Worm (Caenorhabditis elegans) whole organism, midembryonic: ENCODE measurements around the gene F54E2.2.

Experiments used
- T22C8.4 ChIP-seq: fragments of 200-800 bp; sonication (Bioruptor generic); IDR thresholded peaks from 2 replicates; pipeline ENCODE4 v1.3.6; 2022; ENCODE audit warnings: missing genetic modification characterization, missing compliant biosample characterization
- cog-1 ChIP-seq: sonication (generic microtip); optimal IDR thresholded peaks from 2 replicates; lab custom pipeline; 2016; ENCODE audit warnings: missing genetic modification characterization, missing compliant biosample characterization
- flt-1 ChIP-seq: fragments of 200-800 bp; sonication (Bioruptor generic); IDR thresholded peaks from 2 replicates; pipeline ENCODE4 v1.3.6; 2022; ENCODE audit warnings: missing genetic modification characterization, missing compliant biosample characterization

DNA sequence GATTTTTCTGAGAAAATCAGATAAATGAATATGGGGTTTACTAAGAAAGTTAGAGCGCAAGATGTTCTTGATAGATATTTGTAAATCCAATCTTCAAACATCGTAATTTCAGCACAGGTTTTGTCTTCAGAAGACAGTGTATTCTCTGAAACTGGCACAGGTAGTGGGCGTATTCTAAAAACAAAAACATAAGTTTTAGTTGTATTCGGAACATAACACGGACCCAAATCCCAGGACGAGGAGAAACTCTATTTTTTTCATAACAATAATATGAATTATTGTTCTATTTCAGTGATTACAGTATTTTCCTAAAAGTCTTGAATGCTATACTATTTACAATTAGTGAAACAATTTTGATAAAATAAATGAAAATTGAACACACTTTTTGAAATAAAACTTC, 40.4 kb downstream of the F54E2.2 start, which contains the start of gene srj-45:
- no peak for TF ChIP-seq flt-1 (GFP tag; lab: Robert Waterston, UW)
- TF ChIP-seq T22C8.4 (GFP tag; lab: Robert Waterston, UW) = no peak
- no peak for TF ChIP-seq cog-1 (tag; lab: Kevin White, UChicago)
